Fruit fly (Drosophila melanogaster) whole organism, embryonic: ENCODE measurements around the gene twe.

Source experiments
- Atf-2 ChIP-seq: fragments of 200-800 bp; sonication (Bioruptor generic); optimal IDR thresholded peaks from 2 replicates; lab custom pipeline; 2016; ENCODE audit warnings: missing biosample characterization, missing genetic modification characterization
- Awh ChIP-seq: fragments of 200-800 bp; sonication (Bioruptor generic); IDR thresholded peaks from 2 replicates; pipeline ENCODE4, ENCODE4 v1.3.6; 2022; ENCODE audit warnings: missing biosample characterization, missing genetic modification characterization
- B-H1 ChIP-seq: fragments of 200-800 bp; sonication (Bioruptor generic); IDR thresholded peaks from 3 replicates; pipeline ENCODE4 v1.3.6; 2022; ENCODE audit warnings: missing biosample characterization, missing genetic modification characterization
- CG10147 ChIP-seq: fragments of 200-800 bp; sonication (Bioruptor generic); optimal IDR thresholded peaks from 2 replicates; lab custom pipeline; 2019; ENCODE audit warnings: missing biosample characterization, mild to moderate bottlenecking, missing genetic modification characterization, moderate library complexity
- CG1024 ChIP-seq: fragments of 200-800 bp; sonication (Bioruptor generic); IDR thresholded peaks from 2 replicates; pipeline ENCODE4 v1.3.6; 2022; ENCODE audit warnings: missing biosample characterization, missing genetic modification characterization
- CG10366 ChIP-seq: fragments of 200-800 bp; sonication (Bioruptor generic); IDR thresholded peaks from 2 replicates; pipeline ENCODE4 v1.3.6; 2022; ENCODE audit warnings: missing biosample characterization, missing genetic modification characterization
- CG13424 ChIP-seq: fragments of 200-800 bp; sonication (Bioruptor generic); optimal IDR thresholded peaks from 2 replicates; lab custom pipeline; 2019; ENCODE audit warnings: missing biosample characterization, mild to moderate bottlenecking, missing genetic modification characterization, moderate library complexity
- CG15601 ChIP-seq: fragments of 200-800 bp; sonication (Bioruptor generic); optimal IDR thresholded peaks from 3 replicates; lab custom pipeline; 2019; ENCODE audit warnings: missing biosample characterization, mild to moderate bottlenecking, missing genetic modification characterization, moderate library complexity
- CG16813 ChIP-seq: fragments of 200-800 bp; sonication (Bioruptor generic); IDR thresholded peaks from 3 replicates; pipeline ENCODE4 v1.3.6; 2022; ENCODE audit warnings: missing biosample characterization, missing genetic modification characterization; ENCODE audit not compliant: partially characterized antibody
- CG16815 ChIP-seq: fragments of 200-800 bp; sonication (Bioruptor generic); optimal IDR thresholded peaks from 3 replicates; lab custom pipeline; 2017; ENCODE audit warnings: missing biosample characterization, mild to moderate bottlenecking, missing genetic modification characterization
- CG18011 ChIP-seq: fragments of 200-800 bp; sonication (Bioruptor generic); optimal IDR thresholded peaks from 2 replicates; lab custom pipeline; 2017; ENCODE audit warnings: missing biosample characterization, missing genetic modification characterization, mild to moderate bottlenecking, moderate library complexity, missing genotype
- CG18599 ChIP-seq: fragments of 200-800 bp; sonication (Bioruptor generic); optimal IDR thresholded peaks from 3 replicates; lab custom pipeline; 2017; ENCODE audit warnings: missing biosample characterization, missing genetic modification characterization, mild to moderate bottlenecking, moderate library complexity, missing genetic modification reagents
- CG2678 ChIP-seq: fragments of 200-800 bp; sonication (Bioruptor generic); optimal IDR thresholded peaks from 3 replicates; lab custom pipeline; 2019; ENCODE audit warnings: missing biosample characterization, mild to moderate bottlenecking, missing genetic modification characterization, moderate library complexity
- CG30020 ChIP-seq: fragments of 200-800 bp; optimal IDR thresholded peaks from 2 replicates; lab custom pipeline; 2019; ENCODE audit warnings: missing biosample characterization, mild to moderate bottlenecking, missing genetic modification characterization, moderate library complexity
- CG32532 ChIP-seq: fragments of 200-800 bp; sonication (Bioruptor generic); IDR thresholded peaks from 2 replicates; pipeline ENCODE4 v1.3.6; 2022; ENCODE audit warnings: missing biosample characterization, missing genetic modification characterization
- CG34376 ChIP-seq: fragments of 200-800 bp; sonication (Bioruptor generic); optimal IDR thresholded peaks from 2 replicates; lab custom pipeline; 2018; ENCODE audit warnings: missing biosample characterization, mild to moderate bottlenecking, missing genetic modification characterization
- CG4617 ChIP-seq: fragments of 200-800 bp; sonication (Bioruptor generic); optimal IDR thresholded peaks from 3 replicates; lab custom pipeline; 2016; ENCODE audit warnings: missing biosample characterization, missing genetic modification characterization, borderline replicate concordance
- CG4707 ChIP-seq: fragments of 200-800 bp; sonication (Bioruptor generic); optimal IDR thresholded peaks from 2 replicates; lab custom pipeline; 2018; ENCODE audit warnings: missing biosample characterization, mild to moderate bottlenecking, missing genetic modification characterization, moderate library complexity
- CG7786 ChIP-seq: fragments of 200-800 bp; sonication (Bioruptor generic); optimal IDR thresholded peaks from 2 replicates; lab custom pipeline; 2016; ENCODE audit warnings: missing biosample characterization, missing genetic modification characterization
- CG7928 ChIP-seq: fragments of 200-800 bp; sonication (Bioruptor generic); optimal IDR thresholded peaks from 2 replicates; lab custom pipeline; 2017; ENCODE audit warnings: missing biosample characterization, mild to moderate bottlenecking, missing genetic modification characterization
- CkIIα-i1 ChIP-seq: fragments of 200-800 bp; sonication (Bioruptor generic); IDR thresholded peaks from 2 replicates; pipeline ENCODE4 v1.3.6; 2022; ENCODE audit warnings: missing biosample characterization, missing genetic modification characterization
- H2.0 ChIP-seq: fragments of 200-800 bp; sonication (Bioruptor generic); IDR thresholded peaks from 2 replicates; pipeline ENCODE4 v1.3.6; 2022; ENCODE audit warnings: missing biosample characterization, missing genetic modification characterization
- HLH4C ChIP-seq: fragments of 200-800 bp; sonication (Bioruptor generic); IDR thresholded peaks from 3 replicates; pipeline ENCODE4 v1.3.6; 2022; ENCODE audit warnings: missing biosample characterization, missing genetic modification characterization; ENCODE audit not compliant: partially characterized antibody
- Hmx ChIP-seq: fragments of 200-800 bp; sonication (Bioruptor generic); optimal IDR thresholded peaks from 2 replicates; lab custom pipeline; 2016; ENCODE audit warnings: missing biosample characterization, missing genetic modification characterization
- Meics ChIP-seq: fragments of 200-800 bp; sonication (Bioruptor generic); optimal IDR thresholded peaks from 2 replicates; lab custom pipeline; 2017; ENCODE audit warnings: missing biosample characterization, mild to moderate bottlenecking, missing genetic modification characterization
- Neu2 ChIP-seq: fragments of 200-800 bp; sonication (Bioruptor generic); optimal IDR thresholded peaks from 3 replicates; lab custom pipeline; 2016; ENCODE audit warnings: missing biosample characterization, missing genetic modification characterization, borderline replicate concordance
- Ptx1 ChIP-seq: fragments of 200-800 bp; sonication (Bioruptor generic); IDR thresholded peaks from 2 replicates; pipeline ENCODE4 v1.3.6; 2022; ENCODE audit warnings: missing biosample characterization, missing genetic modification characterization
- Side ChIP-seq: fragments of 200-800 bp; sonication (Bioruptor generic); optimal IDR thresholded peaks from 2 replicates; lab custom pipeline; 2016; ENCODE audit warnings: missing biosample characterization, missing genetic modification characterization
- Spps ChIP-seq: fragments of 200-800 bp; sonication (Bioruptor generic); optimal IDR thresholded peaks from 2 replicates; lab custom pipeline; 2018; ENCODE audit warnings: missing biosample characterization, mild to moderate bottlenecking, missing genetic modification characterization
- Taf1 ChIP-seq: fragments of 200-800 bp; sonication (Bioruptor generic); IDR thresholded peaks from 2 replicates; pipeline ENCODE4 v1.3.6; 2022; ENCODE audit warnings: missing biosample characterization, missing genetic modification characterization
- ac ChIP-seq: fragments of 200-800 bp; sonication (Bioruptor generic); optimal IDR thresholded peaks from 3 replicates; lab custom pipeline; 2017; ENCODE audit warnings: missing biosample characterization, mild to moderate bottlenecking, missing genetic modification characterization
- bbx ChIP-seq: fragments of 200-800 bp; sonication (Bioruptor generic); IDR thresholded peaks from 2 replicates; pipeline ENCODE4 v1.3.6; 2022; ENCODE audit warnings: missing biosample characterization, missing genetic modification characterization; ENCODE audit not compliant: partially characterized antibody
- br ChIP-seq: fragments of >200 bp; optimal IDR thresholded peaks from 2 replicates; lab custom pipeline; 2017
- cad ChIP-seq: fragments of >200 bp; optimal IDR thresholded peaks from 2 replicates; lab custom pipeline; 2017; ENCODE audit warnings: missing biosample characterization, missing genetic modification characterization
- corto ChIP-seq: fragments of 200-800 bp; sonication (Bioruptor generic); optimal IDR thresholded peaks from 2 replicates; lab custom pipeline; 2016; ENCODE audit warnings: missing biosample characterization, mild to moderate bottlenecking, missing genetic modification characterization, moderate library complexity
- da ChIP-seq: fragments of 200-800 bp; sonication (Bioruptor generic); optimal IDR thresholded peaks from 2 replicates; lab custom pipeline; 2016; ENCODE audit warnings: missing biosample characterization, missing genetic modification characterization
- dm ChIP-seq: fragments of 200-800 bp; sonication (Bioruptor generic); optimal IDR thresholded peaks from 3 replicates; lab custom pipeline; 2016; ENCODE audit warnings: missing biosample characterization, missing genetic modification characterization
- ems ChIP-seq: fragments of 200-800 bp; sonication (Bioruptor generic); optimal IDR thresholded peaks from 3 replicates; lab custom pipeline; 2016; ENCODE audit warnings: missing biosample characterization, missing genetic modification characterization
- gcm ChIP-seq: fragments of 200-800 bp; sonication (Bioruptor generic); optimal IDR thresholded peaks from 2 replicates; lab custom pipeline; 2019; ENCODE audit warnings: missing biosample characterization, mild to moderate bottlenecking, missing genetic modification characterization, moderate library complexity
- hb ChIP-seq: fragments of 200-800 bp; sonication (Bioruptor generic); IDR thresholded peaks from 3 replicates; pipeline ENCODE4 v1.3.6; 2022; ENCODE audit warnings: missing biosample characterization, missing genetic modification characterization; ENCODE audit not compliant: partially characterized antibody
- lilli ChIP-seq: fragments of 200-800 bp; sonication (Bioruptor generic); optimal IDR thresholded peaks from 3 replicates; lab custom pipeline; 2016; ENCODE audit warnings: missing biosample characterization, missing genetic modification characterization
- mam ChIP-seq: fragments of 200-800 bp; sonication (Bioruptor generic); optimal IDR thresholded peaks from 3 replicates; lab custom pipeline; 2016; ENCODE audit warnings: missing biosample characterization, missing genetic modification characterization
- pros ChIP-seq: fragments of 200-800 bp; sonication (Bioruptor generic); optimal IDR thresholded peaks from 3 replicates; lab custom pipeline; 2019; ENCODE audit warnings: missing biosample characterization, mild to moderate bottlenecking, missing genetic modification characterization, moderate library complexity
- salm ChIP-seq: fragments of 200-800 bp; sonication (Bioruptor generic); optimal IDR thresholded peaks from 2 replicates; lab custom pipeline; 2018; ENCODE audit warnings: missing biosample characterization, mild to moderate bottlenecking, missing genetic modification characterization
- sisA ChIP-seq: fragments of 200-800 bp; sonication (Bioruptor generic); IDR thresholded peaks from 2 replicates; pipeline ENCODE4 v1.3.6; 2022; ENCODE audit warnings: missing biosample characterization, missing genetic modification characterization
- zf30C ChIP-seq: fragments of 200-800 bp; sonication (Bioruptor generic); optimal IDR thresholded peaks from 3 replicates; lab custom pipeline; 2018; ENCODE audit warnings: missing biosample characterization, mild to moderate bottlenecking, missing genetic modification characterization
- zfh1 ChIP-seq: fragments of 200-800 bp; sonication (Bioruptor generic); IDR thresholded peaks from 3 replicates; pipeline ENCODE4 v1.3.6; 2022; ENCODE audit warnings: missing biosample characterization, missing genetic modification characterization

twe gene

dm6 chr2L:16285692-16286359 is 24.1 kb upstream of the twe start (continued):
- no peak for TF ChIP-seq bbx (GFP tag; lab: Robert Waterston, UW)
- TF ChIP-seq CG4707 (GFP tag; lab: Kevin White, UChicago) = peak; percentile 71
- TF ChIP-seq br = no peak
- no peak for TF ChIP-seq CG10366
- peak; percentile 5 for TF ChIP-seq ac (GFP tag; lab: Kevin White, UChicago)
- peak; percentile 81 for TF ChIP-seq Atf-2 (GFP tag; lab: Kevin White, UChicago)
- TF ChIP-seq salm (tag; lab: Kevin White, UChicago) = peak; percentile 82
- TF ChIP-seq Meics = peak; percentile 84
- TF ChIP-seq zf30C = peak; percentile 84
- TF ChIP-seq CG16815 (GFP tag; lab: Kevin White, UChicago) = peak; percentile 78
- peak; percentile 78 for TF ChIP-seq Side (GFP tag; lab: Kevin White, UChicago)
- TF ChIP-seq CG18599 (GFP tag; lab: Kevin White, UChicago) = peak; percentile 83
- peak; percentile 71 for TF ChIP-seq CG18011 (GFP tag; lab: Kevin White, UChicago)
- peak; percentile 84 for TF ChIP-seq ems
- no peak for TF ChIP-seq CG32532
- peak; percentile 86 for TF ChIP-seq lilli (GFP tag; lab: Kevin White, UChicago)
- TF ChIP-seq Ptx1 (GFP tag; lab: Robert Waterston, UW) = no peak
- TF ChIP-seq zfh1 (GFP tag; lab: Robert Waterston, UW) = no peak
- no peak for TF ChIP-seq Taf1 (GFP tag; lab: Robert Waterston, UW)

- TF ChIP-seq Neu2 (no peak), HLH4C (no peak), B-H1 (GFP tag; lab: Robert Waterston, UW) (no peak), CG1024 (GFP tag; lab: Robert Waterston, UW) (no peak), Awh (GFP tag; lab: Robert Waterston, UW) (no peak), hb (GFP tag; lab: Robert Waterston, UW) (no peak), CG10147 (GFP tag; lab: Kevin White, UChicago) (peak; percentile 48), CkIIα-i1 (GFP tag; lab: Robert Waterston, UW) (no peak), CG16813 (GFP tag; lab: Robert Waterston, UW) (no peak), cad (peak; percentile 28), CG7928 (GFP tag; lab: Kevin White, UChicago) (peak; percentile 25), CG4617 (GFP tag; lab: Kevin White, UChicago) (no peak), CG7786 (peak; percentile 5), H2.0 (GFP tag; lab: Robert Waterston, UW) (no peak), Hmx (peak; percentile 8), mam (GFP tag; lab: Kevin White, UChicago) (peak; percentile 50), corto (GFP tag; lab: Kevin White, UChicago) (peak; percentile 35), CG30020 (tag; lab: Kevin White, UChicago) (no peak), da (GFP tag; lab: Kevin White, UChicago) (no peak), dm (peak; percentile 47), pros (no peak), CG32532 (no peak), CG34376 (GFP tag; lab: Kevin White, UChicago) (peak; percentile 53), CG13424 (peak; percentile 29), CG15601 (tag; lab: Kevin White, UChicago) (peak; percentile 0), gcm (peak; percentile 2), Spps (tag; lab: Kevin White, UChicago) (no peak), sisA (no peak), CG2678 (tag; lab: Kevin White, UChicago) (peak; percentile 74)
Measured at dm6 chr2L:16284306-16285299, 22.9 kb upstream of the twe start.
